Fruit fly (Drosophila melanogaster) whole organism, wandering third instar larva: ENCODE data around the gene Obp69a.

Source experiments
- CG9705 ChIP-seq: fragments of 200-800 bp; sonication (Bioruptor generic); optimal IDR thresholded peaks from 2 replicates; lab custom pipeline; 2018; ENCODE audit warnings: missing biosample characterization, mild to moderate bottlenecking, missing genetic modification characterization
- Rel ChIP-seq, 2 experiments: fragments of 200-800 bp; sonication (Bioruptor generic) in 1 of 2; optimal IDR thresholded peaks; 2 replicates in 1 of 2; 3 replicates in 1 of 2; lab custom pipeline; 2016 to 2019; ENCODE audit warnings: mild to moderate bottlenecking in 2 of 2, missing biosample characterization in 2 of 2, missing genetic modification characterization in 2 of 2, moderate library complexity in 1 of 2

DNA sequence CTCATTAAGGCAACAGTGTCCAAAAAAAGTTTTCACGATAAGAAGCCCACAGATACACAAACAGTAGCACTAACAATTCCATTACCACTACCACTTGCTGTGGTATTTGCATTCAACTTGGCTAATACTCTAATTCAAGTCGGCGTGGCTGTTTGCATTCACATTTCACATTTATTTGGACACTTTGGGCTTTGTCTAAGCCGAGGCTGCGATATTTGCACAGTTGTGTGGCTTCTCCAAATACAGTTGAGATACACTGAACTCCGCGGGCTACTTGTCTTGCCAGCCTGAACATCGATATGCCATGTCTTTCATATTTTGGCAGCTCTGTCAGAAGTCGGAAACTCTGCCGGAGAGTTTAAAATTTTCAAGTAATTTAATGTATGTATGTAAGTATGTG lies 45.7 kb upstream of the Obp69a start:
- TF ChIP-seq Rel (GFP tag; optimal IDR thresholded peaks at IDR 0.05; lab: Kevin White, UChicago): no peak
- TF ChIP-seq Rel (tag; optimal IDR thresholded peaks at IDR 0.05; lab: Kevin White, UChicago): no peak
- no peak for TF ChIP-seq CG9705 (GFP tag; lab: Kevin White, UChicago)
